Fruit fly (Drosophila melanogaster) whole organism, embryonic: ENCODE results near the gene SPH93.

Experiments used
- CG11247 ChIP-seq: fragments of 200-800 bp; sonication (Bioruptor generic); IDR thresholded peaks from 2 replicates; pipeline ENCODE4 v1.3.6; 2022; ENCODE audit warnings: missing biosample characterization, missing genetic modification characterization
- CG11696 ChIP-seq: fragments of 200-800 bp; sonication (Bioruptor generic); IDR thresholded peaks from 2 replicates; pipeline ENCODE4 v1.3.6; 2022; ENCODE audit warnings: missing biosample characterization, missing genetic modification characterization
- CG13287 ChIP-seq: fragments of 200-800 bp; sonication (Bioruptor generic); IDR thresholded peaks from 2 replicates; pipeline ENCODE4 v1.3.6; 2022; ENCODE audit warnings: missing biosample characterization, missing genetic modification characterization; ENCODE audit not compliant: partially characterized antibody
- CG13894 ChIP-seq: fragments of 200-800 bp; sonication (Bioruptor generic); optimal IDR thresholded peaks from 3 replicates; lab custom pipeline; 2018; ENCODE audit warnings: missing biosample characterization, mild to moderate bottlenecking, missing genetic modification characterization, moderate library complexity
- CG14441 ChIP-seq: fragments of 200-800 bp; sonication (Bioruptor generic); IDR thresholded peaks from 2 replicates; pipeline ENCODE4 v1.3.6; 2022; ENCODE audit warnings: missing biosample characterization, missing genetic modification characterization
- CG1602 ChIP-seq: fragments of 200-800 bp; sonication (Bioruptor generic); optimal IDR thresholded peaks from 3 replicates; lab custom pipeline; 2016; ENCODE audit warnings: missing biosample characterization, missing genetic modification characterization
- CG17328 ChIP-seq: fragments of 200-800 bp; sonication (Bioruptor generic); IDR thresholded peaks from 2 replicates; pipeline ENCODE4 v1.3.6; 2022; ENCODE audit warnings: missing biosample characterization, missing genetic modification characterization
- CG18764 ChIP-seq: fragments of 200-800 bp; sonication (Bioruptor generic); optimal IDR thresholded peaks from 3 replicates; lab custom pipeline; 2016; ENCODE audit warnings: missing biosample characterization, missing genetic modification characterization
- CG2116 ChIP-seq: fragments of 200-800 bp; sonication (Bioruptor generic); optimal IDR thresholded peaks from 3 replicates; lab custom pipeline; 2018; ENCODE audit warnings: missing biosample characterization, mild to moderate bottlenecking, missing genetic modification characterization
- CG3065 ChIP-seq: fragments of 200-800 bp; sonication (Bioruptor generic); optimal IDR thresholded peaks from 2 replicates; lab custom pipeline; 2016; ENCODE audit warnings: missing biosample characterization, missing genetic modification characterization
- CG32767 ChIP-seq: fragments of 200-800 bp; sonication (Bioruptor generic); IDR thresholded peaks from 2 replicates; pipeline ENCODE4 v1.3.6; 2022; ENCODE audit warnings: missing biosample characterization, missing genetic modification characterization
- CG33557 ChIP-seq: fragments of 200-800 bp; sonication (Bioruptor generic); optimal IDR thresholded peaks from 2 replicates; lab custom pipeline; 2019; ENCODE audit warnings: missing biosample characterization, mild to moderate bottlenecking, missing genetic modification characterization, moderate library complexity
- CG3407 ChIP-seq: fragments of 200-800 bp; sonication (Bioruptor generic); optimal IDR thresholded peaks from 2 replicates; lab custom pipeline; 2018; ENCODE audit warnings: missing biosample characterization, mild to moderate bottlenecking, missing genetic modification characterization
- CG4820 ChIP-seq: fragments of 200-800 bp; sonication (Bioruptor generic); optimal IDR thresholded peaks from 3 replicates; lab custom pipeline; 2016; ENCODE audit warnings: missing biosample characterization, missing genetic modification characterization
- CG5245 ChIP-seq: fragments of 200-800 bp; sonication (Bioruptor generic); optimal IDR thresholded peaks from 3 replicates; lab custom pipeline; 2016; ENCODE audit warnings: missing biosample characterization, missing genetic modification characterization
- CG7271 ChIP-seq: fragments of 200-800 bp; sonication (Bioruptor generic); optimal IDR thresholded peaks from 2 replicates; lab custom pipeline; 2018; ENCODE audit warnings: missing biosample characterization, mild to moderate bottlenecking, missing genetic modification characterization, moderate library complexity
- CG7357 ChIP-seq: fragments of 200-800 bp; sonication (Bioruptor generic); IDR thresholded peaks from 3 replicates; pipeline ENCODE4 v1.3.6; 2022; ENCODE audit warnings: missing biosample characterization, missing genetic modification characterization
- ERR ChIP-seq: fragments of 200-800 bp; sonication (Bioruptor generic); optimal IDR thresholded peaks from 2 replicates; lab custom pipeline; 2016; ENCODE audit warnings: missing biosample characterization, missing genetic modification characterization
- Ets97D ChIP-seq: fragments of 200-800 bp; sonication (Bioruptor generic); optimal IDR thresholded peaks from 3 replicates; lab custom pipeline; 2016; ENCODE audit warnings: missing biosample characterization, missing genetic modification characterization
- Gug ChIP-seq: fragments of 200-800 bp; sonication (Bioruptor generic); IDR thresholded peaks from 4 replicates; pipeline ENCODE4 v1.3.6; 2022; ENCODE audit warnings: missing biosample characterization, missing genetic modification characterization
- HLH4C ChIP-seq: fragments of 200-800 bp; sonication (Bioruptor generic); IDR thresholded peaks from 3 replicates; pipeline ENCODE4 v1.3.6; 2022; ENCODE audit warnings: missing biosample characterization, missing genetic modification characterization; ENCODE audit not compliant: partially characterized antibody
- Hsf ChIP-seq: fragments of 200-800 bp; sonication (Bioruptor generic); optimal IDR thresholded peaks from 3 replicates; lab custom pipeline; 2016; ENCODE audit warnings: missing biosample characterization, missing genetic modification characterization
- Lim3 ChIP-seq: fragments of 200-800 bp; sonication (Bioruptor generic); IDR thresholded peaks from 2 replicates; pipeline ENCODE4 v1.3.6; 2022; ENCODE audit warnings: missing biosample characterization, missing genetic modification characterization
- MESR4 ChIP-seq: fragments of 200-800 bp; sonication (Bioruptor generic); optimal IDR thresholded peaks from 2 replicates; lab custom pipeline; 2018; ENCODE audit warnings: missing biosample characterization, mild to moderate bottlenecking, missing genetic modification characterization, moderate library complexity
- Max ChIP-seq: fragments of 200-800 bp; sonication (Bioruptor generic); optimal IDR thresholded peaks from 2 replicates; lab custom pipeline; 2016; ENCODE audit warnings: missing biosample characterization, mild to moderate bottlenecking, missing genetic modification characterization
- Med ChIP-seq: fragments of 200-800 bp; sonication (Bioruptor generic); peaks from one replicate; lab custom pipeline; 2016; ENCODE audit warnings: missing biosample characterization, missing genetic modification characterization, mild to moderate bottlenecking, inconsistent platforms, moderate library complexity
- NC2β ChIP-seq: fragments of 200-800 bp; sonication (Bioruptor generic); optimal IDR thresholded peaks from 2 replicates; lab custom pipeline; 2016; ENCODE audit warnings: missing biosample characterization, missing genetic modification characterization
- Sin3A ChIP-seq: fragments of >200 bp; optimal IDR thresholded peaks from 2 replicates; lab custom pipeline; 2018
- Taf1 ChIP-seq: fragments of 200-800 bp; sonication (Bioruptor generic); IDR thresholded peaks from 2 replicates; pipeline ENCODE4 v1.3.6; 2022; ENCODE audit warnings: missing biosample characterization, missing genetic modification characterization
- ara ChIP-seq: fragments of 200-800 bp; sonication (Bioruptor generic); IDR thresholded peaks from 2 replicates; pipeline ENCODE4 v1.3.6; 2022; ENCODE audit warnings: missing biosample characterization, missing genetic modification characterization
- ash1 ChIP-seq: fragments of 200-800 bp; sonication (Bioruptor generic); optimal IDR thresholded peaks from 2 replicates; lab custom pipeline; 2018; ENCODE audit warnings: missing biosample characterization, mild to moderate bottlenecking, missing genetic modification characterization
- chif ChIP-seq, 2 experiments: fragments of 200-800 bp; sonication (Bioruptor generic); optimal IDR thresholded peaks; 3 replicates each; lab custom pipeline; 2016; ENCODE audit warnings: missing biosample characterization in 2 of 2, missing genetic modification characterization in 2 of 2
- eve ChIP-seq, 2 experiments: fragments of >200 bp; optimal IDR thresholded peaks; 2 replicates each; lab custom pipeline; 2017; ENCODE audit warnings: missing biosample characterization in 2 of 2, missing genetic modification characterization in 2 of 2
- gcm2 ChIP-seq: fragments of 200-800 bp; sonication (Bioruptor generic); optimal IDR thresholded peaks from 2 replicates; lab custom pipeline; 2016; ENCODE audit warnings: missing biosample characterization, missing genetic modification characterization
- gsb-n ChIP-seq: fragments of 200-800 bp; sonication (Bioruptor generic); optimal IDR thresholded peaks from 3 replicates; lab custom pipeline; 2018; ENCODE audit warnings: missing biosample characterization, mild to moderate bottlenecking, missing genetic modification characterization
- gt ChIP-seq: fragments of 200-800 bp; sonication (Bioruptor generic); IDR thresholded peaks from 2 replicates; pipeline ENCODE4 v1.3.6; 2022; ENCODE audit warnings: missing biosample characterization, missing genetic modification characterization
- ind ChIP-seq: fragments of 200-800 bp; sonication (Bioruptor generic); optimal IDR thresholded peaks from 3 replicates; lab custom pipeline; 2016; ENCODE audit warnings: missing biosample characterization, missing genetic modification characterization
- insv ChIP-seq, 2 experiments: fragments of 200-800 bp; sonication (Bioruptor generic); optimal IDR thresholded peaks; 3 replicates each; lab custom pipeline; 2016 to 2018; ENCODE audit warnings: missing biosample characterization in 2 of 2, missing genetic modification characterization in 2 of 2
- lbe ChIP-seq: fragments of 200-800 bp; sonication (Bioruptor generic); optimal IDR thresholded peaks from 2 replicates; lab custom pipeline; 2016; ENCODE audit warnings: missing biosample characterization, mild to moderate bottlenecking, missing genetic modification characterization
- lmd ChIP-seq: fragments of 200-800 bp; sonication (Bioruptor generic); IDR thresholded peaks from 2 replicates; pipeline ENCODE4 v1.3.6; 2022; ENCODE audit warnings: missing biosample characterization, missing genetic modification characterization
- lov ChIP-seq, 2 experiments: fragments of 200-800 bp in 1 of 2; fragments of >200 bp in 1 of 2; sonication (Bioruptor generic) in 1 of 2; IDR thresholded peaks in 1 of 2; optimal IDR thresholded peaks in 1 of 2; 2 replicates in 1 of 2; 3 replicates in 1 of 2; pipeline versions ENCODE4 v1.3.6 to Lab custom; 2017 to 2022; ENCODE audit warnings: missing biosample characterization in 1 of 2, missing genetic modification characterization in 1 of 2
- org-1 ChIP-seq: fragments of 200-800 bp; sonication (Bioruptor generic); optimal IDR thresholded peaks from 2 replicates; lab custom pipeline; 2017; ENCODE audit warnings: missing biosample characterization, missing genetic modification characterization
- peb ChIP-seq: fragments of 200-800 bp; sonication (Bioruptor generic); IDR thresholded peaks from 2 replicates; pipeline ENCODE4 v1.3.6; 2022; ENCODE audit warnings: missing biosample characterization, missing genetic modification characterization
- pho ChIP-seq: fragments of 200-800 bp; sonication (Bioruptor generic); optimal IDR thresholded peaks from 2 replicates; lab custom pipeline; 2016; ENCODE audit warnings: missing biosample characterization, missing genetic modification characterization
- ranshi ChIP-seq: fragments of 200-800 bp; sonication (Bioruptor generic); IDR thresholded peaks from 2 replicates; pipeline ENCODE4 v1.3.6; 2022; ENCODE audit warnings: missing biosample characterization, missing genetic modification characterization
- sim ChIP-seq: fragments of 200-800 bp; sonication (Bioruptor generic); IDR thresholded peaks from 2 replicates; pipeline ENCODE4 v1.3.6; 2022; ENCODE audit warnings: missing biosample characterization, missing genetic modification characterization
- trem ChIP-seq: fragments of 200-800 bp; optimal IDR thresholded peaks from 3 replicates; lab custom pipeline; 2019; ENCODE audit warnings: missing biosample characterization, mild to moderate bottlenecking, missing genetic modification characterization, moderate library complexity
- trh ChIP-seq: fragments of 200-800 bp; sonication (Bioruptor generic); optimal IDR thresholded peaks from 2 replicates; lab custom pipeline; 2016; ENCODE audit warnings: missing biosample characterization, missing genetic modification characterization
- tup ChIP-seq: fragments of 200-800 bp; sonication (Bioruptor generic); optimal IDR thresholded peaks from 2 replicates; lab custom pipeline; 2016; ENCODE audit warnings: missing biosample characterization, mild to moderate bottlenecking, missing genetic modification characterization, moderate library complexity
- usp ChIP-seq: fragments of >200 bp; optimal IDR thresholded peaks from 2 replicates; lab custom pipeline; 2017; ENCODE audit warnings: missing biosample characterization, missing genetic modification characterization
- zf30C ChIP-seq: fragments of 200-800 bp; sonication (Bioruptor generic); optimal IDR thresholded peaks from 3 replicates; lab custom pipeline; 2018; ENCODE audit warnings: missing biosample characterization, mild to moderate bottlenecking, missing genetic modification characterization

The SPH93 gene

DNA sequence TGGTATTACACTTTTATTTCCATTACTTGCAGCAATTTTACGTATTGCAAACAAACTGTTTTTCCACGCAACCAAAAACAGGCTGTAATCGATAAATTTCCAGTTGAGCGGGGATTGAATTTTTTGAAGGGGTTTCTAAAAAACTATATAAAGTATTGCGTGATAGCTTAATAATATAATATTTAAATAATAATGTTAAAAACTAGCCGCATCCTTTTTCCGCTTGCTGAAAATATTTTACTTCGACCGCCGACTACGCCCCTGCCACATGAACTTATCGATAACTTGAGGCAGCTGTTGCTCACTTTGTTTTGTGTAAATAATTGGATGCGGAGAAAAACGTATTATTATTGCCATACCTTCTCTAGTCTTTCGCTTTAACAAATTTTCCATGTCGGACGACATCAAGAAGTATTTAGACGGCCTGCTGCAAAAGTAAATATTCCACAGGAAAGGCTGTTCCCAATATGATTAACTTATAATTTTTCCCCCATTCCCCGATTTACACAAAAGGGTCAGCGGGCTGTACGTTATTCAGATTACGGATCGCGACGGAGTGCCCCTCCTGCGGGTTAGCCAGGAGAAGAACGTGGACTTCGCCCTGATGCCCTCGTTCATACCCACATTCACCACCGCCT, 25.3 kb upstream of the SPH93 start, which contains the start of the genes fws and Lamtor3 (continued):
- peak; percentile 92 for TF ChIP-seq CG5245
- peak; percentile 95 for TF ChIP-seq org-1
- peak; percentile 98 for TF ChIP-seq lbe (GFP tag; lab: Kevin White, UChicago)
- TF ChIP-seq Med (GFP tag; lab: Kevin White, UChicago), result peak; percentile 98
- TF ChIP-seq Lim3 (GFP tag; lab: Robert Waterston, UW), result peak; percentile 97
- TF ChIP-seq gsb-n (tag; lab: Kevin White, UChicago), result peak; percentile 98
- no peak for TF ChIP-seq insv (GFP tag; optimal IDR thresholded peaks at IDR 0.05; lab: Kevin White, UChicago)
- peak; percentile 88 for TF ChIP-seq pho (GFP tag; lab: Kevin White, UChicago)
- TF ChIP-seq ERR (GFP tag; lab: Kevin White, UChicago), result peak; percentile 39
- peak; percentile 99 for TF ChIP-seq ara (GFP tag; lab: Robert Waterston, UW)
- TF ChIP-seq CG7271, result peak; percentile 96
- peak; percentile 99 for TF ChIP-seq Gug
- TF ChIP-seq ind (GFP tag; lab: Kevin White, UChicago), result peak; percentile 98
- TF ChIP-seq CG7357 (GFP tag; lab: Robert Waterston, UW), result peak; percentile 97
- TF ChIP-seq lov (optimal IDR thresholded peaks at IDR 0.05; lab: Kevin White, UChicago), result no peak
- TF ChIP-seq lov (GFP tag; IDR thresholded peaks at IDR 0.05; lab: Robert Waterston, UW), result peak; percentile 99
- TF ChIP-seq ash1 (GFP tag; lab: Kevin White, UChicago), result peak; percentile 84
- no peak for TF ChIP-seq zf30C (GFP tag; lab: Kevin White, UChicago)
- TF ChIP-seq CG13894 (tag; lab: Kevin White, UChicago), result peak; percentile 94
- peak; percentile 75 for TF ChIP-seq Ets97D (GFP tag; lab: Kevin White, UChicago)
- TF ChIP-seq ranshi (GFP tag; lab: Robert Waterston, UW), result peak; percentile 99
- TF ChIP-seq CG33557, result peak; percentile 85
- peak; percentile 99 for TF ChIP-seq Taf1
- peak; percentile 100 for TF ChIP-seq CG14441 (GFP tag; lab: Robert Waterston, UW)
- TF ChIP-seq trh (GFP tag; lab: Kevin White, UChicago), result peak; percentile 91
- peak; percentile 98 for TF ChIP-seq CG32767 (GFP tag; lab: Robert Waterston, UW)
- TF ChIP-seq usp, result no peak
- TF ChIP-seq lmd (GFP tag; lab: Robert Waterston, UW), result peak; percentile 100
- peak; percentile 99 for TF ChIP-seq CG11247 (GFP tag; lab: Robert Waterston, UW)
- TF ChIP-seq sim (GFP tag; lab: Robert Waterston, UW), result peak; percentile 97
- TF ChIP-seq CG18764, result peak; percentile 94
- TF ChIP-seq MESR4 (GFP tag; lab: Kevin White, UChicago), result peak; percentile 79
- TF ChIP-seq CG1602 (GFP tag; lab: Kevin White, UChicago), result peak; percentile 97
- peak; percentile 71 for TF ChIP-seq HLH4C
- TF ChIP-seq CG4820, result peak; percentile 95
- TF ChIP-seq eve (GFP tag; optimal IDR thresholded peaks at IDR 0.05; lab: Kevin White, UChicago), result no peak
- peak; percentile 85 for TF ChIP-seq gcm2 (GFP tag; lab: Kevin White, UChicago)
- TF ChIP-seq Sin3A (lab: Kevin White, UChicago), result no peak
- peak; percentile 97 for TF ChIP-seq CG3407 (GFP tag; lab: Kevin White, UChicago)
- peak; percentile 99 for TF ChIP-seq CG17328 (GFP tag; lab: Robert Waterston, UW)
- TF ChIP-seq CG2116 (GFP tag; lab: Kevin White, UChicago), result peak; percentile 88
- TF ChIP-seq CG11696 (GFP tag; lab: Robert Waterston, UW), result peak; percentile 94
- peak; percentile 78 for TF ChIP-seq CG13287 (GFP tag; lab: Robert Waterston, UW)
- peak; percentile 92 for TF ChIP-seq Max (GFP tag; lab: Kevin White, UChicago)
- TF ChIP-seq peb (GFP tag; lab: Robert Waterston, UW), result peak; percentile 98
- TF ChIP-seq chif (GFP tag; optimal IDR thresholded peaks at IDR 0.05; lab: Kevin White, UChicago), result peak; percentile 49 to 77
- TF ChIP-seq NC2β (GFP tag; lab: Kevin White, UChicago), result peak; percentile 74
- peak; percentile 86 for TF ChIP-seq tup
- TF ChIP-seq CG3065, result peak; percentile 92
- peak; percentile 98 for TF ChIP-seq gt (GFP tag; lab: Robert Waterston, UW)
- TF ChIP-seq trem (tag; lab: Kevin White, UChicago), result peak; percentile 95
- peak; percentile 93 for TF ChIP-seq Hsf (GFP tag; lab: Kevin White, UChicago)
